Fruit fly (Drosophila melanogaster) whole organism, embryonic: ENCODE data around the gene KdelR.

ENCODE experiments used
- BEAF-32 ChIP-seq: fragments of 200-800 bp; sonication (Bioruptor generic); optimal IDR thresholded peaks from 3 replicates; lab custom pipeline; 2017; ENCODE audit warnings: missing biosample characterization, missing genetic modification characterization, mild to moderate bottlenecking, moderate library complexity, missing genetic modification reagents
- CG10979 ChIP-seq: fragments of 200-800 bp; sonication (Bioruptor generic); optimal IDR thresholded peaks from 2 replicates; lab custom pipeline; 2018; ENCODE audit warnings: missing biosample characterization, mild to moderate bottlenecking, missing genetic modification characterization, moderate library complexity
- CG11504 ChIP-seq: fragments of 200-800 bp; sonication (Bioruptor generic); optimal IDR thresholded peaks from 3 replicates; lab custom pipeline; 2019; ENCODE audit warnings: missing biosample characterization, mild to moderate bottlenecking, missing genetic modification characterization, moderate library complexity
- CG12071 ChIP-seq: fragments of 200-800 bp; sonication (Bioruptor generic); optimal IDR thresholded peaks from 3 replicates; lab custom pipeline; 2018; ENCODE audit warnings: missing biosample characterization, mild to moderate bottlenecking, missing genetic modification characterization
- CG13123 ChIP-seq: fragments of 200-800 bp; sonication (Bioruptor generic); optimal IDR thresholded peaks from 2 replicates; lab custom pipeline; 2016; ENCODE audit warnings: missing biosample characterization, missing genetic modification characterization
- CG14965 ChIP-seq: fragments of 200-800 bp; sonication (Bioruptor generic); optimal IDR thresholded peaks from 2 replicates; lab custom pipeline; 2016; ENCODE audit warnings: missing biosample characterization, missing genetic modification characterization, borderline replicate concordance
- CG15479 ChIP-seq: fragments of 200-800 bp; sonication (Bioruptor generic); optimal IDR thresholded peaks from 3 replicates; lab custom pipeline; 2019; ENCODE audit warnings: missing biosample characterization, mild to moderate bottlenecking, missing genetic modification characterization, moderate library complexity
- CG16815 ChIP-seq: fragments of 200-800 bp; sonication (Bioruptor generic); optimal IDR thresholded peaks from 3 replicates; lab custom pipeline; 2017; ENCODE audit warnings: missing biosample characterization, mild to moderate bottlenecking, missing genetic modification characterization
- CG17328 ChIP-seq: fragments of 200-800 bp; sonication (Bioruptor generic); IDR thresholded peaks from 2 replicates; pipeline ENCODE4 v1.3.6; 2022; ENCODE audit warnings: missing biosample characterization, missing genetic modification characterization
- CG17802 ChIP-seq: fragments of 200-800 bp; sonication (Bioruptor generic); optimal IDR thresholded peaks from 2 replicates; lab custom pipeline; 2018; ENCODE audit warnings: missing biosample characterization, mild to moderate bottlenecking, missing genetic modification characterization, moderate library complexity
- CG18476 ChIP-seq: fragments of 200-800 bp; sonication (Bioruptor generic); optimal IDR thresholded peaks from 2 replicates; lab custom pipeline; 2016; ENCODE audit warnings: missing biosample characterization, mild to moderate bottlenecking, missing genetic modification characterization
- CG2712 ChIP-seq: fragments of 200-800 bp; optimal IDR thresholded peaks from 3 replicates; lab custom pipeline; 2019; ENCODE audit warnings: missing biosample characterization, mild to moderate bottlenecking, missing genetic modification characterization, moderate library complexity
- CG30431 ChIP-seq: fragments of 200-800 bp; sonication (Bioruptor generic); optimal IDR thresholded peaks from 2 replicates; lab custom pipeline; 2017; ENCODE audit warnings: missing biosample characterization, missing genetic modification characterization
- CG31441 ChIP-seq: fragments of 200-800 bp; sonication (Bioruptor generic); IDR thresholded peaks from 2 replicates; pipeline ENCODE4 v1.3.6; 2022; ENCODE audit warnings: missing biosample characterization, missing genetic modification characterization
- CG32767 ChIP-seq: fragments of 200-800 bp; sonication (Bioruptor generic); IDR thresholded peaks from 2 replicates; pipeline ENCODE4 v1.3.6; 2022; ENCODE audit warnings: missing biosample characterization, missing genetic modification characterization
- CG3281 ChIP-seq: fragments of 200-800 bp; sonication (Bioruptor generic); optimal IDR thresholded peaks from 3 replicates; lab custom pipeline; 2017; ENCODE audit warnings: missing biosample characterization, mild to moderate bottlenecking, missing genetic modification characterization
- CG3726 ChIP-seq: fragments of 200-800 bp; sonication (Bioruptor generic); IDR thresholded peaks from 3 replicates; pipeline ENCODE4, ENCODE4 v1.3.6; 2022; ENCODE audit warnings: missing biosample characterization, missing genetic modification characterization
- CG42726 ChIP-seq: fragments of 200-800 bp; sonication (Bioruptor generic); IDR thresholded peaks from 2 replicates; pipeline ENCODE4 v1.3.6; 2022; ENCODE audit warnings: missing biosample characterization, missing genetic modification characterization; ENCODE audit not compliant: partially characterized antibody
- CG7928 ChIP-seq: fragments of 200-800 bp; sonication (Bioruptor generic); optimal IDR thresholded peaks from 2 replicates; lab custom pipeline; 2017; ENCODE audit warnings: missing biosample characterization, mild to moderate bottlenecking, missing genetic modification characterization
- CG8281 ChIP-seq: fragments of 200-800 bp; sonication (Bioruptor generic); optimal IDR thresholded peaks from 2 replicates; lab custom pipeline; 2018; ENCODE audit warnings: missing biosample characterization, mild to moderate bottlenecking, missing genetic modification characterization, moderate library complexity
- CG8359 ChIP-seq: fragments of 200-800 bp; sonication (Bioruptor generic); optimal IDR thresholded peaks from 2 replicates; lab custom pipeline; 2017; ENCODE audit warnings: missing biosample characterization, mild to moderate bottlenecking, missing genetic modification characterization, borderline replicate concordance
- CHES-1-like ChIP-seq: fragments of 200-800 bp; sonication (Bioruptor generic); optimal IDR thresholded peaks from 2 replicates; lab custom pipeline; 2016; ENCODE audit warnings: missing biosample characterization, missing genetic modification characterization
- Ets65A ChIP-seq: fragments of 200-800 bp; sonication (Bioruptor generic); peaks from one replicate; lab custom pipeline; 2016; ENCODE audit warnings: missing biosample characterization, missing genetic modification characterization
- H2.0 ChIP-seq: fragments of 200-800 bp; sonication (Bioruptor generic); IDR thresholded peaks from 2 replicates; pipeline ENCODE4 v1.3.6; 2022; ENCODE audit warnings: missing biosample characterization, missing genetic modification characterization
- Hmx ChIP-seq: fragments of 200-800 bp; sonication (Bioruptor generic); optimal IDR thresholded peaks from 2 replicates; lab custom pipeline; 2016; ENCODE audit warnings: missing biosample characterization, missing genetic modification characterization
- Med ChIP-seq: fragments of 200-800 bp; sonication (Bioruptor generic); peaks from one replicate; lab custom pipeline; 2016; ENCODE audit warnings: missing biosample characterization, missing genetic modification characterization, mild to moderate bottlenecking, inconsistent platforms, moderate library complexity
- Meics ChIP-seq: fragments of 200-800 bp; sonication (Bioruptor generic); optimal IDR thresholded peaks from 2 replicates; lab custom pipeline; 2017; ENCODE audit warnings: missing biosample characterization, mild to moderate bottlenecking, missing genetic modification characterization
- Nf-YB ChIP-seq: fragments of 200-800 bp; sonication (Bioruptor generic); optimal IDR thresholded peaks from 3 replicates; lab custom pipeline; 2019; ENCODE audit warnings: missing biosample characterization, mild to moderate bottlenecking, missing genetic modification characterization, moderate library complexity
- Sox102F ChIP-seq: fragments of 200-800 bp; sonication (Bioruptor generic); optimal IDR thresholded peaks from 2 replicates; lab custom pipeline; 2018; ENCODE audit warnings: missing biosample characterization, mild to moderate bottlenecking, missing genetic modification characterization, moderate library complexity
- Usf ChIP-seq: fragments of 200-800 bp; sonication (Bioruptor generic); optimal IDR thresholded peaks from 2 replicates; lab custom pipeline; 2017; ENCODE audit warnings: missing genotype, missing biosample characterization, missing genetic modification characterization
- al ChIP-seq: fragments of 200-800 bp; sonication (Bioruptor generic); IDR thresholded peaks from 2 replicates; pipeline ENCODE4 v1.3.6; 2022; ENCODE audit warnings: missing biosample characterization, missing genetic modification characterization
- ash1 ChIP-seq: fragments of 200-800 bp; sonication (Bioruptor generic); optimal IDR thresholded peaks from 2 replicates; lab custom pipeline; 2018; ENCODE audit warnings: missing biosample characterization, mild to moderate bottlenecking, missing genetic modification characterization
- esg ChIP-seq: fragments of 200-800 bp; sonication (Bioruptor generic); conservative IDR thresholded peaks from 2 replicates; pipeline ENCODE4 v1.3.6; 2022; ENCODE audit warnings: missing biosample characterization, missing genetic modification characterization
- gfzf ChIP-seq: fragments of 200-800 bp; sonication (Bioruptor generic); optimal IDR thresholded peaks from 2 replicates; lab custom pipeline; 2016; ENCODE audit warnings: missing biosample characterization, mild to moderate bottlenecking, missing genetic modification characterization, moderate library complexity
- grau ChIP-seq: fragments of 200-800 bp; optimal IDR thresholded peaks from 3 replicates; lab custom pipeline; 2019; ENCODE audit warnings: missing biosample characterization, mild to moderate bottlenecking, missing genetic modification characterization, moderate library complexity
- hbn ChIP-seq: fragments of 200-800 bp; sonication (Bioruptor generic); IDR thresholded peaks from 2 replicates; pipeline ENCODE4 v1.3.6; 2022; ENCODE audit warnings: missing biosample characterization, missing genetic modification characterization; ENCODE audit not compliant: partially characterized antibody
- kah ChIP-seq: fragments of 200-800 bp; sonication (Bioruptor generic); optimal IDR thresholded peaks from 2 replicates; lab custom pipeline; 2018; ENCODE audit warnings: missing biosample characterization, mild to moderate bottlenecking, missing genetic modification characterization
- lab ChIP-seq: fragments of 200-800 bp; sonication (Bioruptor generic); optimal IDR thresholded peaks from 3 replicates; lab custom pipeline; 2017; ENCODE audit warnings: missing biosample characterization, missing genetic modification characterization, mild to moderate bottlenecking, moderate library complexity, missing genetic modification reagents
- nerfin-2 ChIP-seq: fragments of 200-800 bp; sonication (Bioruptor generic); IDR thresholded peaks from 2 replicates; pipeline ENCODE4 v1.3.6; 2022; ENCODE audit warnings: missing biosample characterization, missing genetic modification characterization; ENCODE audit not compliant: partially characterized antibody
- prd ChIP-seq, 3 experiments: fragments of >200 bp in 2 of 3; fragments of 200-800 bp in 1 of 3; sonication (Bioruptor generic) in 1 of 3; optimal IDR thresholded peaks in 2 of 3; IDR thresholded peaks in 1 of 3; 2 replicates in 2 of 3; 3 replicates in 1 of 3; pipeline versions ENCODE4 v1.3.6 to Lab custom; 2017 to 2022; ENCODE audit warnings: missing biosample characterization in 1 of 3, missing genetic modification characterization in 1 of 3
- rib ChIP-seq: fragments of 200-800 bp; sonication (Bioruptor generic); IDR thresholded peaks from 2 replicates; pipeline ENCODE4 v1.3.6; 2022; ENCODE audit warnings: missing biosample characterization, missing genetic modification characterization
- sc ChIP-seq, 3 experiments: fragments of >200 bp in 2 of 3; fragments of 200-800 bp in 1 of 3; sonication (Bioruptor generic) in 1 of 3; optimal IDR thresholded peaks; 2 replicates in 2 of 3; 3 replicates in 1 of 3; lab custom pipeline; 2017; ENCODE audit warnings: mild to moderate bottlenecking in 1 of 3, missing biosample characterization in 1 of 3, missing genetic modification characterization in 1 of 3, missing genetic modification reagents in 1 of 3
- sisA ChIP-seq: fragments of 200-800 bp; sonication (Bioruptor generic); IDR thresholded peaks from 2 replicates; pipeline ENCODE4 v1.3.6; 2022; ENCODE audit warnings: missing biosample characterization, missing genetic modification characterization
- sug ChIP-seq: fragments of 200-800 bp; optimal IDR thresholded peaks from 2 replicates; lab custom pipeline; 2019; ENCODE audit warnings: missing biosample characterization, mild to moderate bottlenecking, missing genetic modification characterization, moderate library complexity
- twi ChIP-seq: fragments of 200-800 bp; optimal IDR thresholded peaks from 2 replicates; lab custom pipeline; 2019; ENCODE audit warnings: missing biosample characterization, mild to moderate bottlenecking, missing genetic modification characterization, moderate library complexity
- unc-4 ChIP-seq: fragments of 200-800 bp; sonication (Bioruptor generic); IDR thresholded peaks from 2 replicates; pipeline ENCODE4 v1.3.6; 2022; ENCODE audit warnings: missing biosample characterization, missing genetic modification characterization; ENCODE audit not compliant: partially characterized antibody

Gene KdelR

dm6 chr2L:10387869-10388726 is 38.6 kb upstream of the KdelR start, which contains the start of gene da (continued):
- TF ChIP-seq BEAF-32 (GFP tag; lab: Kevin White, UChicago) (peak; percentile 69), Med (GFP tag; lab: Kevin White, UChicago) (peak; percentile 92), ash1 (GFP tag; lab: Kevin White, UChicago) (peak; percentile 6), rib (GFP tag; lab: Robert Waterston, UW) (peak; percentile 45), sisA (no peak; the same call in 1 of the 2 replicates), CHES-1-like (GFP tag; lab: Kevin White, UChicago) (peak; percentile 60), sug (tag; lab: Kevin White, UChicago) (peak; percentile 75), hbn (GFP tag; lab: Robert Waterston, UW) (peak; percentile 41), CG42726 (GFP tag; lab: Robert Waterston, UW) (no peak), CG3726 (GFP tag; lab: Robert Waterston, UW) (no peak), prd (optimal IDR thresholded peaks at IDR 0.05; lab: Kevin White, UChicago) (no peak), prd (GFP tag; IDR thresholded peaks at IDR 0.05; lab: Robert Waterston, UW) (peak; percentile 74), CG17802 (tag; lab: Kevin White, UChicago) (peak; percentile 95), CG11504 (tag; lab: Kevin White, UChicago) (peak; percentile 72), CG10979 (tag; lab: Kevin White, UChicago) (peak; percentile 35), Sox102F (GFP tag; lab: Kevin White, UChicago) (no peak), CG15479 (peak; percentile 81), H2.0 (GFP tag; lab: Robert Waterston, UW) (peak; percentile 60), lab (GFP tag; lab: Kevin White, UChicago) (no peak), kah (GFP tag; lab: Kevin White, UChicago) (peak; percentile 7), Ets65A (GFP tag; lab: Kevin White, UChicago) (peak; percentile 78), CG18476 (peak; percentile 44), CG3281 (GFP tag; lab: Kevin White, UChicago) (peak; percentile 10), CG17328 (GFP tag; lab: Robert Waterston, UW) (peak; percentile 55), CG31441 (GFP tag; lab: Robert Waterston, UW) (peak; percentile 53; the same call in 1 of the 2 replicates), esg (GFP tag; lab: Robert Waterston, UW) (peak; percentile 36; the same call in 1 of the 2 replicates), Usf (GFP tag; lab: Kevin White, UChicago) (no peak), unc-4 (GFP tag; lab: Robert Waterston, UW) (peak; percentile 54; the same call in 1 of the 2 replicates), CG8359 (GFP tag; lab: Kevin White, UChicago) (no peak), CG12071 (no peak), grau (tag; lab: Kevin White, UChicago) (peak; percentile 69), Nf-YB (GFP tag; lab: Kevin White, UChicago) (peak; percentile 38), Meics (GFP tag; lab: Kevin White, UChicago) (peak; percentile 61), CG13123 (GFP tag; lab: Kevin White, UChicago) (peak; percentile 51), CG7928 (GFP tag; lab: Kevin White, UChicago) (no peak), CG30431 (GFP tag; lab: Kevin White, UChicago) (no peak), nerfin-2 (GFP tag; lab: Robert Waterston, UW) (peak; percentile 65), sc (optimal IDR thresholded peaks at IDR 0.05; lab: Kevin White, UChicago) (no peak), sc (GFP tag; optimal IDR thresholded peaks at IDR 0.05; lab: Kevin White, UChicago) (no peak), gfzf (peak; percentile 21), al (GFP tag; lab: Robert Waterston, UW) (peak; percentile 45), CG8281 (no peak), Hmx (GFP tag; lab: Kevin White, UChicago) (peak; percentile 49), CG32767 (peak; percentile 30; the same call in 1 of the 2 replicates), CG14965 (GFP tag; lab: Kevin White, UChicago) (no peak), twi (tag; lab: Kevin White, UChicago) (peak; percentile 43), CG16815 (peak; percentile 19), CG2712 (tag; lab: Kevin White, UChicago) (peak; percentile 71)
